Worm (Caenorhabditis elegans): ENCODE data around the gene srsx-10.

- TF ChIP-seq flt-1 (GFP tag; IDR thresholded peaks at IDR 0.05), result no peak
- TF ChIP-seq med-1 (GFP tag; optimal IDR thresholded peaks at IDR 0.05; ENCODE audit: insufficient read depth), result no peak
- TF ChIP-seq cog-1 (tag; optimal IDR thresholded peaks at IDR 0.05), result no peak
- TF ChIP-seq tab-1 (GFP tag; IDR thresholded peaks at IDR 0.05), result no peak
- TF ChIP-seq T22C8.4 (GFP tag; IDR thresholded peaks at IDR 0.05), result no peak
- TF ChIP-seq klf-2 (GFP tag; conservative IDR thresholded peaks at IDR 0.05), result no peak
- no peak for TF ChIP-seq ztf-23 (GFP tag; IDR thresholded peaks at IDR 0.05)
- TF ChIP-seq ref-1 (GFP tag; conservative IDR thresholded peaks at IDR 0.05), result no peak
Measured at ce11 chrV:5023355-5023754, 48.8 kb upstream of the srsx-10 start.
